Comparison of ENCODE assay signal across 6 worm cellular contexts in genomic region chrII:12425644-12426222, ce11.
TF ChIP-seq lines count a peak whose summit lies in the region.

daf-22 (minus strand) TSS chrII:12425694.

TF ChIP-seq in whole organism, L1 larva, 84 proteins besides CTCF, POLR2A, EP300 and RAD21 (continues in another document):
- peak; percentile 75 for TF ChIP-seq nhr-20 (tag; optimal IDR thresholded peaks at IDR 0.05; lab: Kevin White, UChicago)
- TF ChIP-seq mep-1 (tag; optimal IDR thresholded peaks at IDR 0.05; lab: Kevin White, UChicago), result no peak
- TF ChIP-seq ceh-90 (tag; optimal IDR thresholded peaks at IDR 0.05; lab: Kevin White, UChicago), result no peak
- peak; percentile 5 for TF ChIP-seq blmp-1 (tag; optimal IDR thresholded peaks at IDR 0.05; lab: Kevin White, UChicago)
- TF ChIP-seq hpl-2 (GFP tag; optimal IDR thresholded peaks at IDR 0.05; lab: Kevin White, UChicago), result peak; percentile 15
- TF ChIP-seq lin-13 (GFP tag; optimal IDR thresholded peaks at IDR 0.05; lab: Kevin White, UChicago), result no peak
- peak; percentile 5 for TF ChIP-seq nhr-90 (tag; optimal IDR thresholded peaks at IDR 0.05; lab: Kevin White, UChicago; ENCODE audit: poor library complexity)
- TF ChIP-seq efl-1 (optimal IDR thresholded peaks at IDR 0.05; lab: Kevin White, UChicago), result no peak
- peak in 1 of 2 experiments; percentile 80 for TF ChIP-seq efl-1 (GFP tag; optimal IDR thresholded peaks at IDR 0.05 in 1 of 2; lab: Kevin White, UChicago)
- peak in 3 of 6 experiments; percentile 25 to 74 (median 45) for TF ChIP-seq elt-3 (tag; optimal IDR thresholded peaks at IDR 0.05; lab: Kevin White, UChicago)
- TF ChIP-seq elt-2 (tag; optimal IDR thresholded peaks at IDR 0.05; lab: Kevin White, UChicago), result peak; percentile 84
- no peak for TF ChIP-seq snpc-4 (tag; optimal IDR thresholded peaks at IDR 0.05; lab: Kevin White, UChicago)
- TF ChIP-seq lin-35 (GFP tag; optimal IDR thresholded peaks at IDR 0.05; lab: Kevin White, UChicago), result peak in 1 of 2 experiments; percentile 41
- TF ChIP-seq nhr-12 (tag; optimal IDR thresholded peaks at IDR 0.05; lab: Kevin White, UChicago), result no peak
- no peak for TF ChIP-seq nhr-71 (tag; optimal IDR thresholded peaks at IDR 0.05; lab: Kevin White, UChicago)

TF ChIP-seq in whole organism, L2 larva, 48 proteins besides CTCF, POLR2A, EP300 and RAD21:
- TF ChIP-seq unc-62 (GFP tag; optimal IDR thresholded peaks at IDR 0.05; lab: Kevin White, UChicago) (no peak), nhr-12 (tag; optimal IDR thresholded peaks at IDR 0.05; lab: Kevin White, UChicago) (no peak), gmeb-1 (tag; optimal IDR thresholded peaks at IDR 0.05; lab: Kevin White, UChicago) (peak; percentile 37), crh-2 (tag; optimal IDR thresholded peaks at IDR 0.05; lab: Kevin White, UChicago) (peak; percentile 59), mdl-1 (tag; optimal IDR thresholded peaks at IDR 0.05; lab: Kevin White, UChicago) (no peak), snpc-4 (tag; optimal IDR thresholded peaks at IDR 0.05; lab: Kevin White, UChicago) (no peak), sma-3 (GFP tag; optimal IDR thresholded peaks at IDR 0.05; lab: Kevin White, UChicago) (peak; percentile 28), sma-9 (GFP tag; optimal IDR thresholded peaks at IDR 0.05; lab: Kevin White, UChicago) (peak; percentile 57), sma-9 (tag; optimal IDR thresholded peaks at IDR 0.05; lab: Kevin White, UChicago) (no peak), fos-1 (tag; optimal IDR thresholded peaks at IDR 0.05; lab: Kevin White, UChicago) (peak; percentile 65)

TF ChIP-seq in whole organism, L3 larva, 47 proteins besides CTCF, POLR2A, EP300 and RAD21 (continues in another document):
- TF ChIP-seq lin-15B (tag; optimal IDR thresholded peaks at IDR 0.05; lab: Kevin White, UChicago) (no peak), pha-4 (tag; optimal IDR thresholded peaks at IDR 0.05; lab: Kevin White, UChicago) (peak; percentile 37), ceh-16 (tag; optimal IDR thresholded peaks at IDR 0.05; lab: Kevin White, UChicago) (no peak), aly-2 (tag; optimal IDR thresholded peaks at IDR 0.05; lab: Kevin White, UChicago) (no peak), nhr-25 (tag; optimal IDR thresholded peaks at IDR 0.05; lab: Kevin White, UChicago) (no peak), fos-1 (tag; optimal IDR thresholded peaks at IDR 0.05; lab: Kevin White, UChicago) (no peak), jun-1 (tag; optimal IDR thresholded peaks at IDR 0.05; lab: Kevin White, UChicago) (peak; percentile 49), nhr-76 (tag; optimal IDR thresholded peaks at IDR 0.05; lab: Kevin White, UChicago) (no peak), pqm-1 (tag; optimal IDR thresholded peaks at IDR 0.05; lab: Kevin White, UChicago) (peak; percentile 93), elt-3 (tag; optimal IDR thresholded peaks at IDR 0.05; lab: Kevin White, UChicago) (no peak), elt-2 (tag; optimal IDR thresholded peaks at IDR 0.05; lab: Kevin White, UChicago) (peak; percentile 98), ama-1 (optimal IDR thresholded peaks at IDR 0.05; lab: Kevin White, UChicago) (no peak), unc-39 (tag; optimal IDR thresholded peaks at IDR 0.05; lab: Kevin White, UChicago) (no peak), ZK546.5 (tag; optimal IDR thresholded peaks at IDR 0.05; lab: Kevin White, UChicago) (no peak), nhr-12 (tag; optimal IDR thresholded peaks at IDR 0.05; lab: Kevin White, UChicago) (no peak), nfya-1 (tag; optimal IDR thresholded peaks at IDR 0.05; lab: Kevin White, UChicago; ENCODE audit: insufficient read depth) (peak; percentile 19), nhr-28 (tag; optimal IDR thresholded peaks at IDR 0.05; lab: Kevin White, UChicago) (no peak), unc-62 (GFP tag; optimal IDR thresholded peaks at IDR 0.05; lab: Kevin White, UChicago) (no peak)

TF ChIP-seq in whole organism, L4 larva, 104 proteins besides CTCF, POLR2A, EP300 and RAD21 (continues in another document):
- TF ChIP-seq nhr-25 (tag; optimal IDR thresholded peaks at IDR 0.05; lab: Kevin White, UChicago; ENCODE audit: borderline replicate concordance, insufficient read depth) (no peak), ceh-62 (tag; optimal IDR thresholded peaks at IDR 0.05; lab: Kevin White, UChicago) (no peak), skn-1 (tag; optimal IDR thresholded peaks at IDR 0.05; lab: Kevin White, UChicago) (no peak), hmg-1.1 (GFP tag; IDR thresholded peaks at IDR 0.05; lab: Robert Waterston, UW) (no peak), php-3 (GFP tag; IDR thresholded peaks at IDR 0.05; lab: Robert Waterston, UW) (no peak), F10B5.3 (tag; optimal IDR thresholded peaks at IDR 0.05; lab: Kevin White, UChicago) (no peak), T26A8.4 (GFP tag; IDR thresholded peaks at IDR 0.05; lab: Robert Waterston, UW) (no peak), ztf-7 (tag; optimal IDR thresholded peaks at IDR 0.05; lab: Kevin White, UChicago) (no peak), duxl-1 (tag; optimal IDR thresholded peaks at IDR 0.05; lab: Kevin White, UChicago; ENCODE audit: poor library complexity) (no peak), D1046.2 (GFP tag; IDR thresholded peaks at IDR 0.05; lab: Robert Waterston, UW) (no peak), zip-11 (GFP tag; IDR thresholded peaks at IDR 0.05; lab: Robert Waterston, UW) (no peak), ceh-28 (tag; optimal IDR thresholded peaks at IDR 0.05; lab: Kevin White, UChicago) (no peak), lin-38 (GFP tag; IDR thresholded peaks at IDR 0.05; lab: Robert Waterston, UW) (no peak), ztf-11 (tag; optimal IDR thresholded peaks at IDR 0.05; lab: Kevin White, UChicago) (no peak), ZK337.2 (GFP tag; IDR thresholded peaks at IDR 0.05; lab: Robert Waterston, UW) (no peak), nhr-237 (tag; optimal IDR thresholded peaks at IDR 0.05; lab: Kevin White, UChicago) (no peak), ZK546.5 (tag; optimal IDR thresholded peaks at IDR 0.05; lab: Kevin White, UChicago) (no peak), lin-15B (tag; optimal IDR thresholded peaks at IDR 0.05; lab: Kevin White, UChicago) (no peak), cey-2 (tag; optimal IDR thresholded peaks at IDR 0.05; lab: Kevin White, UChicago; ENCODE audit: borderline replicate concordance, insufficient read depth) (peak; percentile 40)

TF ChIP-seq in whole organism, late embryonic, 69 proteins besides CTCF, POLR2A, EP300 and RAD21:
- TF ChIP-seq elt-2 (tag; optimal IDR thresholded peaks at IDR 0.05; lab: Kevin White, UChicago) (peak; percentile 76), ztf-16 (tag; optimal IDR thresholded peaks at IDR 0.05; lab: Kevin White, UChicago) (no peak), unc-55 (GFP tag; optimal IDR thresholded peaks at IDR 0.05; lab: Kevin White, UChicago) (no peak), tbx-7 (tag; optimal IDR thresholded peaks at IDR 0.05; lab: Kevin White, UChicago) (no peak), pqm-1 (tag; optimal IDR thresholded peaks at IDR 0.05; lab: Kevin White, UChicago) (no peak), K02D7.2 (tag; optimal IDR thresholded peaks at IDR 0.05; lab: Kevin White, UChicago) (no peak)

TF ChIP-seq in whole organism, young adult, 124 proteins besides CTCF, POLR2A, EP300 and RAD21:
- no peak for TF ChIP-seq B0035.1 (tag; optimal IDR thresholded peaks at IDR 0.05; lab: Kevin White, UChicago)
- peak in 1 of 2 experiments; percentile 23 for TF ChIP-seq let-607 (tag; optimal IDR thresholded peaks at IDR 0.05; lab: Kevin White, UChicago)
- TF ChIP-seq K12H6.12 (tag; optimal IDR thresholded peaks at IDR 0.05; lab: Kevin White, UChicago), result no peak
- TF ChIP-seq Y95B8A.8 (GFP tag; IDR thresholded peaks at IDR 0.05; lab: Robert Waterston, UW), result no peak
- no peak for TF ChIP-seq K11D2.4 (GFP tag; IDR thresholded peaks at IDR 0.05; lab: Robert Waterston, UW)
- no peak for TF ChIP-seq T26A5.8 (tag; optimal IDR thresholded peaks at IDR 0.05; lab: Kevin White, UChicago)
- no peak for TF ChIP-seq nfya-2 (GFP tag; IDR thresholded peaks at IDR 0.05; lab: Robert Waterston, UW)
- peak; percentile 78 for TF ChIP-seq nhr-80 (tag; optimal IDR thresholded peaks at IDR 0.05; lab: Kevin White, UChicago)
- no peak for TF ChIP-seq pha-4 (tag; optimal IDR thresholded peaks at IDR 0.05; lab: Kevin White, UChicago)
TF ChIP-seq in whole organism, young adult: peak in this region for 2.
